Fruit fly (Drosophila melanogaster) Kc167 (cell line): ENCODE results near the gene CG17032.

Source experiments
- Sin3A ChIP-seq: fragments of >200 bp; optimal IDR thresholded peaks from 2 replicates; lab custom pipeline; 2018; ENCODE audit warnings: missing external identifiers
- psq ChIP-seq: fragments of >200 bp; optimal IDR thresholded peaks from 2 replicates; lab custom pipeline; 2017; ENCODE audit warnings: missing external identifiers

- TF ChIP-seq psq, result no peak
- no peak for TF ChIP-seq Sin3A
These were observed 40.8 kb downstream of the CG17032 start for dm6 chr3L:15999358-16000005.
